Worm (Caenorhabditis elegans) whole organism, L3 larva: Measurements from ENCODE around the gene F20B6.5.

Experiments used
- aly-2 ChIP-seq: fragments of 150-350 bp; optimal IDR thresholded peaks from 2 replicates; lab custom pipeline; 2014; ENCODE audit warnings: missing biosample characterization, missing genetic modification characterization
- fos-1 ChIP-seq: fragments of 150-350 bp; optimal IDR thresholded peaks from 2 replicates; lab custom pipeline; 2014; ENCODE audit warnings: missing biosample characterization, missing genetic modification characterization
- lsy-12 ChIP-seq: sonication (generic microtip); optimal IDR thresholded peaks from 2 replicates; lab custom pipeline; 2016; ENCODE audit warnings: mild to moderate bottlenecking, missing genetic modification characterization, missing compliant biosample characterization
- mdl-1 ChIP-seq: fragments of 150-350 bp; optimal IDR thresholded peaks from 2 replicates; lab custom pipeline; 2014; ENCODE audit warnings: missing biosample characterization, missing genetic modification characterization
- nhr-237 ChIP-seq: fragments of 150-350 bp; optimal IDR thresholded peaks from 2 replicates; lab custom pipeline; 2014; ENCODE audit warnings: missing biosample characterization, missing genetic modification characterization
- nhr-28 ChIP-seq: fragments of 150-350 bp; optimal IDR thresholded peaks from 2 replicates; lab custom pipeline; 2014; ENCODE audit warnings: missing biosample characterization, missing genetic modification characterization
- sea-2 ChIP-seq: fragments of 150-350 bp; sonication (generic microtip); optimal IDR thresholded peaks from 4 replicates; lab custom pipeline; 2014; ENCODE audit warnings: missing biosample characterization, missing genetic modification reagents, missing genetic modification characterization
- tbx-2 ChIP-seq: sonication (generic microtip); optimal IDR thresholded peaks from 2 replicates; lab custom pipeline; 2016; ENCODE audit warnings: mild to moderate bottlenecking, missing genetic modification characterization, missing compliant biosample characterization
- ztf-4 ChIP-seq: fragments of 150-350 bp; optimal IDR thresholded peaks from 2 replicates; lab custom pipeline; 2014; ENCODE audit warnings: missing biosample characterization, missing genetic modification characterization

DNA sequence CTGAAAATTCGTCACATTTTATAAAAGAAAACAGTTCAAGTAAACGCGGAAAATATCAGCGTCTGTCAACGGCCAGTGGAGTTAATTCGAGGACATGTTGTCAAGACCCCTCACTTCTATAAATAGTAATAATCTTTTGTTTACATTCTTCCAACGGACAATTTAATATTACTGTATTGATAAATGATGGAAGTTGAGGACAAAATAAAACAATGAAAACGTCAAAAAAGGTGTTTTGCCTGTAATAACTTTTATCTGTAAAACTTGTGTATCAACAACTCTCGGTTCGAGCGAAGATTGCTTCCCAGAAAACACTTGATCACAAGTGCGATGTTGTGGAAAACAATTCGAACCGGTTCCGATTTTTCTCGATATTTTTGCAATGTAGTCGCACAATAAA, 48.7 kb upstream of the F20B6.5 start:
- TF ChIP-seq mdl-1 (no peak), sea-2 (no peak), ztf-4 (no peak), nhr-237 (no peak), tbx-2 (no peak), nhr-28 (tag; lab: Kevin White, UChicago) (no peak), aly-2 (no peak), lsy-12 (tag; lab: Kevin White, UChicago) (no peak), fos-1 (no peak)
